Fruit fly (Drosophila melanogaster): ENCODE results near the gene Setd3.
A peak's percentile ranks its signal among the peaks of the same experiment; 100 is the strongest.

Setd3 gene

dm6 chrX:6985182-6985851 is 16.8 kb upstream of the Setd3 start (continued):
- TF ChIP-seq CG4424 (GFP tag; optimal IDR thresholded peaks at IDR 0.05): peak; percentile 81
- TF ChIP-seq Vsx1 (GFP tag; optimal IDR thresholded peaks at IDR 0.05): peak; percentile 66
- peak; percentile 42; the same call in 1 of the 2 replicates for TF ChIP-seq inv (GFP tag; IDR thresholded peaks at IDR 0.05; ENCODE audit: partially characterized antibody)
- peak; percentile 53; the same call in 1 of the 2 replicates for TF ChIP-seq sens-2 (GFP tag; IDR thresholded peaks at IDR 0.05)
- peak; percentile 44 for TF ChIP-seq CG18764 (GFP tag; optimal IDR thresholded peaks at IDR 0.05)
- TF ChIP-seq CG11695 (GFP tag; IDR thresholded peaks at IDR 0.05): peak; percentile 48; the same call in 1 of the 3 replicates
- TF ChIP-seq Sry-δ (GFP tag; optimal IDR thresholded peaks at IDR 0.05): peak; percentile 63
- TF ChIP-seq CG18011 (GFP tag; optimal IDR thresholded peaks at IDR 0.05): no peak
- TF ChIP-seq pum (GFP tag; optimal IDR thresholded peaks at IDR 0.05): peak; percentile 77
- TF ChIP-seq MBD-R2 (GFP tag; IDR thresholded peaks at IDR 0.05): no peak
- peak; percentile 60 for TF ChIP-seq CG9876 (GFP tag; optimal IDR thresholded peaks at IDR 0.05)
- no peak for TF ChIP-seq ham (GFP tag; IDR thresholded peaks at IDR 0.05)
- TF ChIP-seq mirr (GFP tag; optimal IDR thresholded peaks at IDR 0.05): no peak
- peak; percentile 64 for TF ChIP-seq ind (GFP tag; optimal IDR thresholded peaks at IDR 0.05)
- TF ChIP-seq gsb (GFP tag; IDR thresholded peaks at IDR 0.05): no peak
- peak; percentile 64 to 82 for TF ChIP-seq dpn (GFP tag; optimal IDR thresholded peaks at IDR 0.05)
- peak; percentile 56 for TF ChIP-seq esg (GFP tag; conservative IDR thresholded peaks at IDR 0.05)
- peak; percentile 18 for TF ChIP-seq CG7271 (tag; optimal IDR thresholded peaks at IDR 0.05)
- peak; percentile 89 for TF ChIP-seq CG8924 (tag; optimal IDR thresholded peaks at IDR 0.05)
- peak; percentile 42 for TF ChIP-seq CG15073 (GFP tag; optimal IDR thresholded peaks at IDR 0.05)
- TF ChIP-seq pita (GFP tag; optimal IDR thresholded peaks at IDR 0.05): no peak
- peak; percentile 50 for TF ChIP-seq CG17802 (tag; optimal IDR thresholded peaks at IDR 0.05)
- peak; percentile 76 for TF ChIP-seq PHDP (tag; optimal IDR thresholded peaks at IDR 0.05)
- no peak for TF ChIP-seq hkb (optimal IDR thresholded peaks at IDR 0.05)
- TF ChIP-seq hkb (GFP tag; IDR thresholded peaks at IDR 0.05): peak; percentile 75
- no peak for TF ChIP-seq Adf1 (GFP tag; IDR thresholded peaks at IDR 0.05)
- no peak for TF ChIP-seq Dbx (GFP tag; IDR thresholded peaks at IDR 0.05)
- TF ChIP-seq unpg (GFP tag; optimal IDR thresholded peaks at IDR 0.05): peak; percentile 82
- TF ChIP-seq Trl (optimal IDR thresholded peaks at IDR 0.05): no peak
- peak; percentile 73 for TF ChIP-seq Trl (GFP tag; optimal IDR thresholded peaks at IDR 0.05)
- peak; percentile 88 for TF ChIP-seq CG15601 (tag; optimal IDR thresholded peaks at IDR 0.05)
- peak; percentile 58 for TF ChIP-seq CG12659 (GFP tag; optimal IDR thresholded peaks at IDR 0.05)
- no peak for TF ChIP-seq insv (GFP tag; optimal IDR thresholded peaks at IDR 0.05)
- no peak for TF ChIP-seq CG6765 (GFP tag; optimal IDR thresholded peaks at IDR 0.05)
- TF ChIP-seq CG4360 (GFP tag; IDR thresholded peaks at IDR 0.05): peak; percentile 7; the same call in 1 of the 2 replicates
- TF ChIP-seq Ets65A (GFP tag): peak; percentile 95
- TF ChIP-seq tap (tag; optimal IDR thresholded peaks at IDR 0.05): peak; percentile 61
- TF ChIP-seq CG30403 (GFP tag; optimal IDR thresholded peaks at IDR 0.05): peak; percentile 81
- no peak for TF ChIP-seq CG4282 (GFP tag; optimal IDR thresholded peaks at IDR 0.05)
- TF ChIP-seq Dip3 (GFP tag; optimal IDR thresholded peaks at IDR 0.05): peak; percentile 78
- peak; percentile 37 for TF ChIP-seq B-H1 (GFP tag; IDR thresholded peaks at IDR 0.05)
- peak; percentile 76 for TF ChIP-seq CG2120 (GFP tag; optimal IDR thresholded peaks at IDR 0.05)
- TF ChIP-seq nerfin-1 (tag; optimal IDR thresholded peaks at IDR 0.05): peak; percentile 59
- peak; percentile 63 for TF ChIP-seq CG9437 (GFP tag; optimal IDR thresholded peaks at IDR 0.05)
- TF ChIP-seq CG1233 (GFP tag; optimal IDR thresholded peaks at IDR 0.05): peak; percentile 26
- TF ChIP-seq knrl (GFP tag; IDR thresholded peaks at IDR 0.05; ENCODE audit: partially characterized antibody): no peak
- TF ChIP-seq da (GFP tag; optimal IDR thresholded peaks at IDR 0.05): peak; percentile 33
- peak; percentile 73 for TF ChIP-seq E2f1 (GFP tag; IDR thresholded peaks at IDR 0.05)
- no peak; the same call in 1 of the 2 replicates for TF ChIP-seq CG11085 (GFP tag; IDR thresholded peaks at IDR 0.05)
- TF ChIP-seq gfzf (GFP tag; optimal IDR thresholded peaks at IDR 0.05): no peak
- TF ChIP-seq CG13123 (GFP tag; optimal IDR thresholded peaks at IDR 0.05): peak; percentile 19
